Worm (Caenorhabditis elegans): ENCODE results near the gene C46G7.1.
A peak's percentile ranks its signal among the peaks of the same experiment; 100 is the strongest.

Gene C46G7.1

DNA sequence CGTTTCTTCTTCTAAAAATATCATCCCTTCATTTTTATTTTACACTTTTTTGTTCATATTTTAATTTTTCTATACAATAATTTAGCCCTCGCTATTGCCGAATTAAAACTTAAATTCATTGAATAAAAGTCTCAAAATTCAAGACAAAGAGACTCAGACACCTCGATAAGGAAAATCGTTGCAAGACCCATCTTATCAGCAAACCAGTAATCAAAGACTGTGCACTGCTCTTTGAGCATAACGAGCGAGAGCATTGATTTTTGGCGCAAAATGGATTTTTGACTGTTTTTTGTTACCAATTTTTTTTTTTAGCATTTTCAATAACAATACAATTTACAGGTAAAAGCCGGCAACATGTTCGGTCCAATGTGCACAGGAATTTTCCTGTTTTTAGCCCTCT lies at the start of gene C46G7.1:
Gene C46G7.1, plus strand, starts transcription at position 340 of the 400 bp plus-strand sequence.
- no peak for TF ChIP-seq ces-1 (GFP tag; optimal IDR thresholded peaks at IDR 0.05)
- TF ChIP-seq drap-1 (GFP tag; optimal IDR thresholded peaks at IDR 0.05) = no peak
- TF ChIP-seq flh-1 (GFP tag; optimal IDR thresholded peaks at IDR 0.05) = no peak
- TF ChIP-seq elt-3 (tag; optimal IDR thresholded peaks at IDR 0.05) = no peak
- TF ChIP-seq mls-2 (tag; optimal IDR thresholded peaks at IDR 0.05) = no peak
- no peak for TF ChIP-seq ceh-39 (tag; optimal IDR thresholded peaks at IDR 0.05)
- TF ChIP-seq cnd-1 (tag; optimal IDR thresholded peaks at IDR 0.05) = no peak
- no peak for TF ChIP-seq nhr-237 (tag; optimal IDR thresholded peaks at IDR 0.05)
- no peak for TF ChIP-seq nhr-2 (tag; optimal IDR thresholded peaks at IDR 0.05)
- TF ChIP-seq sem-2 (GFP tag; optimal IDR thresholded peaks at IDR 0.05) = no peak
- no peak for TF ChIP-seq sptf-1 (tag; optimal IDR thresholded peaks at IDR 0.05)
- no peak for TF ChIP-seq ceh-83 (GFP tag; optimal IDR thresholded peaks at IDR 0.05)
- no peak for TF ChIP-seq zip-8 (tag; optimal IDR thresholded peaks at IDR 0.05)

DNA sequence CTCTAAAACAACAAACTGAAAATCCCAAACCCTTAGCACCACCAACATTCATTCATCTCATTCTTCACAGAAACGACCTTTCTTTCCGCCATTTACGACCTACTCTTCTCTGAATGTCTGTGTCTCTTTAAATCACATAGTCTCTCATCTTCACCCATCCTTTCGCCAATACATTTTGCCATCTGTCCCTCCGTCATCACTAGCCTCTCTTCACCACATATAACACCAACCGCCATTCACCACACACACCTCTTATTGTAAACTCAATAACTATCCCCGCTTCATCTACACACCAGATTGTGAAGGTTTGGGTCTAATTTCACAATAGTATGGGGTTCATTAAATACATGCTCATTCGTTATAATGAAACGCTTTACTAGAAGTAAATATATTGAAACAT lies 47.3 kb upstream of the C46G7.1 start:
- no peak for TF ChIP-seq lsy-2 (tag; optimal IDR thresholded peaks at IDR 0.05)
- TF ChIP-seq lin-32 (GFP tag; optimal IDR thresholded peaks at IDR 0.05) = peak; percentile 25
- no peak for TF ChIP-seq mls-2 (tag; optimal IDR thresholded peaks at IDR 0.05)
- peak; percentile 88 for TF ChIP-seq cnd-1 (tag; optimal IDR thresholded peaks at IDR 0.05)
- TF ChIP-seq hlh-1 (tag; optimal IDR thresholded peaks at IDR 0.05) = peak; percentile 65
- TF ChIP-seq mep-1 (tag; optimal IDR thresholded peaks at IDR 0.05) = peak; percentile 18
- TF ChIP-seq nhr-12 (tag; optimal IDR thresholded peaks at IDR 0.05) = no peak
- TF ChIP-seq unc-120 (tag; optimal IDR thresholded peaks at IDR 0.05; ENCODE audit: poor library complexity, severe bottlenecking) = no peak
- peak; percentile 13 for TF ChIP-seq unc-62 (GFP tag; optimal IDR thresholded peaks at IDR 0.05)
- TF ChIP-seq pha-4 (tag; optimal IDR thresholded peaks at IDR 0.05) = no peak
- TF ChIP-seq nhr-2 (tag; optimal IDR thresholded peaks at IDR 0.05) = no peak
- peak; percentile 80 for TF ChIP-seq ces-1 (GFP tag; optimal IDR thresholded peaks at IDR 0.05)
- peak; percentile 48 for TF ChIP-seq ztf-11 (tag; optimal IDR thresholded peaks at IDR 0.05)
- TF ChIP-seq unc-39 (tag; optimal IDR thresholded peaks at IDR 0.05) = peak; percentile 23
- no peak for TF ChIP-seq nhr-28 (tag; optimal IDR thresholded peaks at IDR 0.05)
- TF ChIP-seq nhr-237 (tag; optimal IDR thresholded peaks at IDR 0.05) = no peak

DNA sequence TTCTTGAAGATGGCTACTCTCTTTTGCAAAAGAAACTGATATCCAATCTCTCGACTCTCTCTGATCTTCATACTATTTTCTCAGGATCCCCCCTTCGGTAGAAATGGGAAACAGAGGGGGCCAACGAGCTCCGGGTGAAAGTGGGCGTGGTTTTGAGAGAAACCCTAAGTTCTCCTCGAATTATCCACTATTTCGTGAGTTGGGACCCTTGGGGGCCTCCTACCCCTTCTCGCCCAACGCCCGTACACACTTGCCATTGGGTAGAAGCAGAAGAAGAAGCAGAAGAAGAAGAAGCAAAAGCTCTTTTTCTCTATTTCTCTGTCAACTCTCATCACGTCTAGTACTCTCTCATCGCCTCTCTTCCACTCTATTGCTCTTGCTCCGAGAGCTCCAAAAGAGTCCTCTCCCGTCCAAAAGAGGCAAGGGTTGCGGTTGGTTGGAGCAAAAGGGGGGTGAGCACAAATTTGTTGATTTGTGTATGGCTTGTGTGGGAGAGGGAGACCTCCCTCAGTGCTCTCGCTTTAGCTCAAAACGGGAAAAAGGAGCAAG lies 43.8 kb upstream of the C46G7.1 start:
- TF ChIP-seq sptf-1 (tag; optimal IDR thresholded peaks at IDR 0.05) (peak; percentile 60), ceh-83 (GFP tag; optimal IDR thresholded peaks at IDR 0.05) (peak; percentile 35), pha-4 (tag; optimal IDR thresholded peaks at IDR 0.05) (no peak), ztf-11 (tag; optimal IDR thresholded peaks at IDR 0.05) (no peak), drap-1 (GFP tag; optimal IDR thresholded peaks at IDR 0.05) (peak; percentile 39), nhr-28 (tag; optimal IDR thresholded peaks at IDR 0.05) (no peak), mls-2 (tag; optimal IDR thresholded peaks at IDR 0.05) (peak; percentile 36), hlh-1 (tag; optimal IDR thresholded peaks at IDR 0.05) (peak; percentile 51), snpc-4 (tag; optimal IDR thresholded peaks at IDR 0.05) (no peak), unc-62 (GFP tag; optimal IDR thresholded peaks at IDR 0.05) (no peak), unc-120 (tag; optimal IDR thresholded peaks at IDR 0.05; ENCODE audit: poor library complexity, severe bottlenecking) (peak; percentile 94), mep-1 (tag; optimal IDR thresholded peaks at IDR 0.05) (peak; percentile 54), lsy-2 (tag; optimal IDR thresholded peaks at IDR 0.05) (peak; percentile 41), ces-1 (GFP tag; optimal IDR thresholded peaks at IDR 0.05) (peak; percentile 84), M03D4.4 (tag; optimal IDR thresholded peaks at IDR 0.05) (peak; percentile 42)

DNA sequence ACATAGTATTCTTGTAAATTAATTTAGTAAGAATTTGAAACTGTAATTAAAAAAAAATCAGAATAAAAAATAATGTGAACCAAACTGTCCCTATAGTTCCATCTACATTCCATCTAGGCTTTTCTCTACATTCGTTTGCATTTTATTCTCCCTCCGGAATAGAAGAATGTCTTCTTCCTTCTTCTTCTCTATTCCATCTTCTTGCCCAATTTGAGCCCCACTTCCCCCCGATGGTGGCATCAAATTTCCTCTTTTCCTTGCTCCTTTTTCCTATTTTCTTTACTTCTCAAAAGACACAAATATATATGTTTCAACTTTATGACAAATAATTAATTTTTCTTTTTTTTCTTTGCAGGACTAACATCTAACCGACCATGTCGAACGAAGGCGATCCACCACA lies 42.6 kb upstream of the C46G7.1 start, which contains the start of gene unc-44:
Gene unc-44, plus strand, starts transcription at position 356 of the 400 bp plus-strand sequence.
- TF ChIP-seq ces-1 (GFP tag; optimal IDR thresholded peaks at IDR 0.05) (peak; percentile 55), bed-3 (GFP tag; optimal IDR thresholded peaks at IDR 0.05) (no peak)

DNA sequence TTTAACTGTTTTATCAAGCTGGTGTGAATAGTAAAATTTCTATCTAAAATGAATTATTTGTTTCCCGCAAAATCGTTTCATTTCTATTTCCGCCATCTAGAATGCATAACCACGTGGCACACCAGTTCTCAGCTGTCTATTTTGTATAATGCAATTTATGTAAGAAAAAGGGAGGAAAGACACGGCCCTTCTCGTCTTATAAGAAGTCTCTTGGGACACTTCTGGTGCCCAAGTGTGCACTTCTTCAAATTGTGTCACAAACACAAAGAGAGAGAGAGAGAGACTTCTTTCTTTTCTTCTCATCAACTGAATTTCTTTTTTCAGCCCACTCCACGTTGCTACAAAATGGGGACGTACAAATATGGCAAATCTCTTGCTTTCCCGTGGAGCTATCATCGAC lies 40.5 kb upstream of the C46G7.1 start:
- TF ChIP-seq lin-32 (GFP tag; optimal IDR thresholded peaks at IDR 0.05) (peak; percentile 4), elt-3 (tag; optimal IDR thresholded peaks at IDR 0.05) (no peak), mep-1 (tag; optimal IDR thresholded peaks at IDR 0.05) (no peak), ceh-39 (tag; optimal IDR thresholded peaks at IDR 0.05) (no peak), zip-8 (tag; optimal IDR thresholded peaks at IDR 0.05) (no peak), ham-2 (GFP tag; optimal IDR thresholded peaks at IDR 0.05) (no peak), ces-1 (GFP tag; optimal IDR thresholded peaks at IDR 0.05) (peak; percentile 92), drap-1 (GFP tag; optimal IDR thresholded peaks at IDR 0.05) (no peak)

DNA sequence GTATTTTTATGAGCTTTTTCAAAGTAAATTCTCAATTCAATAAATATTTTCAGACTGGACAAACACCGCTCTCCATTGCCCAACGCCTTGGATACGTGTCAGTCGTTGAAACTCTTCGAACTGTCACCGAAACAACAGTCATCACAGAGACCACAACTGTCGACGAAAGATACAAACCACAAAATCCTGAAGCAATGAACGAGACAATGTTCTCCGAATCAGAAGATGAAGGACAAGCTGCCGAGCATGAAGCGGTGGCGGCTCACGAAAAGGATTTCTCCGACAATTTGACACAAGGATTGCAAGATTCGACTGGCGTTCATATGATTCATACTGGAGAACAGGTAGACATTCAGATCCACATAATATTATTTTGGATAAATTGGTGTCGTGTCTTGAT lies 38.0 kb upstream of the C46G7.1 start:
- TF ChIP-seq lin-13 (tag; optimal IDR thresholded peaks at IDR 0.05) (no peak), ztf-11 (tag; optimal IDR thresholded peaks at IDR 0.05) (no peak), M03D4.4 (tag; optimal IDR thresholded peaks at IDR 0.05) (no peak), snpc-4 (tag; optimal IDR thresholded peaks at IDR 0.05) (no peak), elt-3 (tag; optimal IDR thresholded peaks at IDR 0.05) (no peak), nhr-76 (tag; optimal IDR thresholded peaks at IDR 0.05) (no peak), lsy-2 (tag; optimal IDR thresholded peaks at IDR 0.05) (no peak), mep-1 (tag; optimal IDR thresholded peaks at IDR 0.05) (no peak), ces-1 (GFP tag; optimal IDR thresholded peaks at IDR 0.05) (no peak), nhr-2 (tag; optimal IDR thresholded peaks at IDR 0.05) (no peak)
